Worm (Caenorhabditis elegans): ENCODE results near the gene srp-7.

The srp-7 gene

DNA sequence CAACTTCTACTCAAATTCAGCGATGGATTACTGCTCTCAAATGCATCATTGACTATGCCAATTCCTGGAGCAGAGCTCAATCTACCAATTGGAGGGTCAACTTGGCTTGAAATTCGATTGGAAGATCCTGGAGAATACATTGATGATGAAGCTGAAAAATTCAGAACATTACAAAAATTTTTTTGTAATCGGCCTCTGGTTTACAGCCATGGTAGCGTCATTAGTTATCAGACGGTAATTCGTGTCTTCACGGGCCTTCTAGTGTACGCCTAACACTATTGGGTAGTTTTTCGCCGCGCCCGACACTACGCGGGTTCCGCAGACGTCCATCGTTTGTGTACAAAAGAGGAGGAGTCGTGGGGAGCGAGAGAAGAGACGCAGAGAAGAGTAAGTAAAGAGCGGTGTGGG lies 49.8 kb downstream of the srp-7 start:
- TF ChIP-seq nhr-10 (tag; optimal IDR thresholded peaks at IDR 0.05) (peak; percentile 29), C34F6.9 (tag; optimal IDR thresholded peaks at IDR 0.05) (peak; percentile 61), nhr-25 (tag; optimal IDR thresholded peaks at IDR 0.05) (peak; percentile 71), alr-1 (tag; optimal IDR thresholded peaks at IDR 0.05) (no peak), sem-4 (tag; optimal IDR thresholded peaks at IDR 0.05) (peak; percentile 65), sma-3 (GFP tag; optimal IDR thresholded peaks at IDR 0.05) (peak; percentile 94), nhr-21 (tag; optimal IDR thresholded peaks at IDR 0.05) (peak; percentile 88), lin-11 (tag; optimal IDR thresholded peaks at IDR 0.05) (peak; percentile 7), ZK546.5 (tag; optimal IDR thresholded peaks at IDR 0.05) (no peak), zag-1 (tag; optimal IDR thresholded peaks at IDR 0.05) (peak; percentile 23), Y55F3AM.14 (GFP tag; optimal IDR thresholded peaks at IDR 0.05) (peak; percentile 6), nhr-6 (tag; optimal IDR thresholded peaks at IDR 0.05) (no peak), aly-2 (tag; optimal IDR thresholded peaks at IDR 0.05) (no peak), ama-1 (optimal IDR thresholded peaks at IDR 0.05) (peak; percentile 96), unc-62 (GFP tag; optimal IDR thresholded peaks at IDR 0.05) (peak; percentile 26), egl-27 (tag; optimal IDR thresholded peaks at IDR 0.05) (peak; percentile 80), nhr-11 (tag; optimal IDR thresholded peaks at IDR 0.05) (peak; percentile 34), F13H6.1 (tag; optimal IDR thresholded peaks at IDR 0.05) (peak; percentile 88), ceh-82 (tag; optimal IDR thresholded peaks at IDR 0.05) (no peak), peb-1 (tag; optimal IDR thresholded peaks at IDR 0.05) (no peak), ztf-1 (GFP tag; conservative IDR thresholded peaks at IDR 0.05) (no peak), mbf-1 (tag; optimal IDR thresholded peaks at IDR 0.05) (no peak), ztf-11 (tag; optimal IDR thresholded peaks at IDR 0.05) (no peak), snpc-4 (tag; optimal IDR thresholded peaks at IDR 0.05) (peak; percentile 99), nhr-129 (tag; optimal IDR thresholded peaks at IDR 0.05) (peak; percentile 63), nhr-77 (tag; optimal IDR thresholded peaks at IDR 0.05) (peak; percentile 63), nhr-237 (tag; optimal IDR thresholded peaks at IDR 0.05) (no peak), unc-39 (tag; optimal IDR thresholded peaks at IDR 0.05) (no peak), gmeb-1 (tag; optimal IDR thresholded peaks at IDR 0.05) (peak; percentile 79), sma-9 (GFP tag; optimal IDR thresholded peaks at IDR 0.05) (peak; percentile 91), sma-9 (tag; optimal IDR thresholded peaks at IDR 0.05) (no peak), ceh-16 (tag; optimal IDR thresholded peaks at IDR 0.05) (peak; percentile 40), elt-3 (tag; optimal IDR thresholded peaks at IDR 0.05) (no peak), lsy-2 (tag; optimal IDR thresholded peaks at IDR 0.05) (peak; percentile 65 to 78), lin-13 (GFP tag; optimal IDR thresholded peaks at IDR 0.05) (peak; percentile 77), mdl-1 (tag; optimal IDR thresholded peaks at IDR 0.05) (peak; percentile 49 to 65), fos-1 (tag; optimal IDR thresholded peaks at IDR 0.05) (peak; percentile 80), crh-2 (tag; optimal IDR thresholded peaks at IDR 0.05) (peak; percentile 89)

DNA sequence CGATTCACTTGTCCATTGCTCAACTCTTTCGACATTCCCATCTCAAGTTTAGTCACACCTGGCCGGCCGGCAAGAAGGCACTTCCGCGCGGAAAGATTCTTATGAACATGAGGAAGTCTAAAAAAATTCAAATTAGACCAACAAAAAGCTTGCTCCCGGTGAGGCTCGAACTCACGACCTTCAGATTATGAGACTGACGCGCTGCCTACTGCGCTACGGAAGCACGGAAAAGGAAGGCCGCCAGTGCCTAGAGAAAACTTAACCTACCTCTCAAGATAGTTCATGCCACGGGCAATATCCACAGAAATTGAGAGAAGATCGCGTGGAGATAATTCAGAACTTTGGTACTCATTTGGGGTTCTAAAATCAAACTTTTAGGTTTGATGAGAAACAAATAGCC lies 51.1 kb downstream of the srp-7 start:
- TF ChIP-seq snpc-4 (tag; optimal IDR thresholded peaks at IDR 0.05) (peak; percentile 67), lin-13 (GFP tag; optimal IDR thresholded peaks at IDR 0.05) (no peak), nhr-129 (tag; optimal IDR thresholded peaks at IDR 0.05) (peak; percentile 21), sma-9 (GFP tag; optimal IDR thresholded peaks at IDR 0.05) (peak; percentile 18), sma-9 (tag; optimal IDR thresholded peaks at IDR 0.05) (no peak)
